Fruit fly (Drosophila melanogaster) whole organism, embryonic: ENCODE results near the gene Usp30.

ENCODE experiments used
- Antp ChIP-seq: fragments of 200-800 bp; sonication (Bioruptor generic); optimal IDR thresholded peaks from 3 replicates; lab custom pipeline; 2016; ENCODE audit warnings: missing biosample characterization, missing genetic modification characterization
- Blimp-1 ChIP-seq: fragments of 200-800 bp; sonication (Bioruptor generic); optimal IDR thresholded peaks from 3 replicates; lab custom pipeline; 2018; ENCODE audit warnings: missing biosample characterization, missing genetic modification characterization, mild to moderate bottlenecking, moderate library complexity, missing genetic modification reagents
- Bteb2 ChIP-seq: fragments of 200-800 bp; sonication (Bioruptor generic); optimal IDR thresholded peaks from 2 replicates; lab custom pipeline; 2016; ENCODE audit warnings: missing biosample characterization, missing genetic modification characterization
- CG10209 ChIP-seq: fragments of 200-800 bp; sonication (Bioruptor generic); optimal IDR thresholded peaks from 3 replicates; lab custom pipeline; 2017; ENCODE audit warnings: missing biosample characterization, mild to moderate bottlenecking, missing genetic modification characterization, missing genetic modification reagents
- CG10267 ChIP-seq: fragments of 200-800 bp; sonication (Bioruptor generic); optimal IDR thresholded peaks from 2 replicates; lab custom pipeline; 2018; ENCODE audit warnings: missing biosample characterization, mild to moderate bottlenecking, missing genetic modification characterization, moderate library complexity
- CG10979 ChIP-seq: fragments of 200-800 bp; sonication (Bioruptor generic); optimal IDR thresholded peaks from 2 replicates; lab custom pipeline; 2018; ENCODE audit warnings: missing biosample characterization, mild to moderate bottlenecking, missing genetic modification characterization, moderate library complexity
- CG11093 ChIP-seq: fragments of 200-800 bp; sonication (Bioruptor generic); IDR thresholded peaks from 3 replicates; pipeline ENCODE4 v1.3.6; 2022; ENCODE audit warnings: missing biosample characterization, missing genetic modification characterization
- CG12155 ChIP-seq: fragments of 200-800 bp; sonication (Bioruptor generic); optimal IDR thresholded peaks from 3 replicates; lab custom pipeline; 2016; ENCODE audit warnings: missing biosample characterization, missing genetic modification characterization
- CG12942 ChIP-seq: fragments of 200-800 bp; sonication (Bioruptor generic); optimal IDR thresholded peaks from 3 replicates; lab custom pipeline; 2016; ENCODE audit warnings: missing biosample characterization, missing genetic modification characterization
- CG14014 ChIP-seq: fragments of 200-800 bp; sonication (Bioruptor generic); IDR thresholded peaks from 2 replicates; pipeline ENCODE4 v1.3.6; 2022; ENCODE audit warnings: missing biosample characterization, missing genetic modification characterization
- CG14860 ChIP-seq: fragments of 200-800 bp; sonication (Bioruptor generic); IDR thresholded peaks from 3 replicates; pipeline ENCODE4 v1.3.6; 2022; ENCODE audit warnings: missing biosample characterization, missing genetic modification characterization; ENCODE audit not compliant: partially characterized antibody
- CG1529 ChIP-seq: fragments of 200-800 bp; sonication (Bioruptor generic); optimal IDR thresholded peaks from 3 replicates; lab custom pipeline; 2018; ENCODE audit warnings: missing biosample characterization, missing genetic modification characterization
- CG18599 ChIP-seq: fragments of 200-800 bp; sonication (Bioruptor generic); optimal IDR thresholded peaks from 3 replicates; lab custom pipeline; 2017; ENCODE audit warnings: missing biosample characterization, missing genetic modification characterization, mild to moderate bottlenecking, moderate library complexity, missing genetic modification reagents
- CG18764 ChIP-seq: fragments of 200-800 bp; sonication (Bioruptor generic); optimal IDR thresholded peaks from 3 replicates; lab custom pipeline; 2016; ENCODE audit warnings: missing biosample characterization, missing genetic modification characterization
- CG30403 ChIP-seq: fragments of 200-800 bp; sonication (Bioruptor generic); optimal IDR thresholded peaks from 3 replicates; lab custom pipeline; 2016; ENCODE audit warnings: missing biosample characterization, missing genetic modification characterization
- CG31224 ChIP-seq: fragments of 200-800 bp; sonication (Bioruptor generic); IDR thresholded peaks from 2 replicates; pipeline ENCODE4 v1.3.6; 2022; ENCODE audit warnings: missing biosample characterization, missing genetic modification characterization
- CG3281 ChIP-seq: fragments of 200-800 bp; sonication (Bioruptor generic); optimal IDR thresholded peaks from 3 replicates; lab custom pipeline; 2017; ENCODE audit warnings: missing biosample characterization, mild to moderate bottlenecking, missing genetic modification characterization
- CG3847 ChIP-seq: fragments of 200-800 bp; sonication (Bioruptor generic); IDR thresholded peaks from 2 replicates; pipeline ENCODE4 v1.3.6; 2022; ENCODE audit warnings: missing biosample characterization, missing genetic modification characterization
- CG43689 ChIP-seq: fragments of 200-800 bp; sonication (Bioruptor generic); IDR thresholded peaks from 2 replicates; pipeline ENCODE4 v1.3.6; 2022; ENCODE audit warnings: missing biosample characterization, missing genetic modification characterization
- CG4424 ChIP-seq: fragments of 200-800 bp; sonication (Bioruptor generic); optimal IDR thresholded peaks from 3 replicates; lab custom pipeline; 2016; ENCODE audit warnings: missing biosample characterization, missing genetic modification characterization
- CG4707 ChIP-seq: fragments of 200-800 bp; sonication (Bioruptor generic); optimal IDR thresholded peaks from 2 replicates; lab custom pipeline; 2018; ENCODE audit warnings: missing biosample characterization, mild to moderate bottlenecking, missing genetic modification characterization, moderate library complexity
- CG7271 ChIP-seq: fragments of 200-800 bp; sonication (Bioruptor generic); optimal IDR thresholded peaks from 2 replicates; lab custom pipeline; 2018; ENCODE audit warnings: missing biosample characterization, mild to moderate bottlenecking, missing genetic modification characterization, moderate library complexity
- CG8281 ChIP-seq: fragments of 200-800 bp; sonication (Bioruptor generic); optimal IDR thresholded peaks from 2 replicates; lab custom pipeline; 2018; ENCODE audit warnings: missing biosample characterization, mild to moderate bottlenecking, missing genetic modification characterization, moderate library complexity
- Doc2 ChIP-seq: fragments of 200-800 bp; sonication (Bioruptor generic); IDR thresholded peaks from 2 replicates; pipeline ENCODE4 v1.3.6; 2022; ENCODE audit warnings: missing biosample characterization, missing genetic modification characterization
- E2f2 ChIP-seq: fragments of 200-800 bp; sonication (Bioruptor generic); IDR thresholded peaks from 2 replicates; pipeline ENCODE4 v1.3.6; 2022; ENCODE audit warnings: missing biosample characterization, missing genetic modification characterization
- Hr51 ChIP-seq, 2 experiments: fragments of 200-800 bp; sonication (Bioruptor generic); optimal IDR thresholded peaks; 2 replicates in 1 of 2; 3 replicates in 1 of 2; lab custom pipeline; 2016 to 2018; ENCODE audit warnings: missing biosample characterization in 2 of 2, missing genetic modification characterization in 2 of 2, mild to moderate bottlenecking in 1 of 2, moderate library complexity in 1 of 2
- Lhr ChIP-seq: fragments of 200-800 bp; sonication (Bioruptor generic); optimal IDR thresholded peaks from 3 replicates; lab custom pipeline; 2017; ENCODE audit warnings: mild to moderate bottlenecking, missing biosample characterization, missing genetic modification reagents, missing genetic modification characterization
- Med ChIP-seq: fragments of 200-800 bp; sonication (Bioruptor generic); peaks from one replicate; lab custom pipeline; 2016; ENCODE audit warnings: missing biosample characterization, missing genetic modification characterization, mild to moderate bottlenecking, inconsistent platforms, moderate library complexity
- Mrtf ChIP-seq: fragments of 200-800 bp; sonication (Bioruptor generic); IDR thresholded peaks from 3 replicates; pipeline ENCODE4 v1.3.6; 2022; ENCODE audit warnings: missing biosample characterization, missing genetic modification characterization
- Optix ChIP-seq: fragments of 200-800 bp; sonication (Bioruptor generic); IDR thresholded peaks from 3 replicates; pipeline ENCODE4 v1.3.6; 2022; ENCODE audit warnings: missing biosample characterization, missing genetic modification characterization
- Poxn ChIP-seq: fragments of 200-800 bp; sonication (Bioruptor generic); IDR thresholded peaks from 2 replicates; pipeline ENCODE4 v1.3.6; 2022; ENCODE audit warnings: missing biosample characterization, missing genetic modification characterization
- Sry-δ ChIP-seq: fragments of 200-800 bp; sonication (Bioruptor generic); optimal IDR thresholded peaks from 2 replicates; lab custom pipeline; 2016; ENCODE audit warnings: missing biosample characterization, missing genetic modification characterization
- abd-A ChIP-seq: fragments of 200-800 bp; sonication (Bioruptor generic); optimal IDR thresholded peaks from 3 replicates; lab custom pipeline; 2019; ENCODE audit warnings: missing biosample characterization, mild to moderate bottlenecking, missing genetic modification characterization, moderate library complexity
- chm ChIP-seq: fragments of 200-800 bp; sonication (Bioruptor generic); IDR thresholded peaks from 2 replicates; pipeline ENCODE4 v1.3.6; 2022; ENCODE audit warnings: missing biosample characterization, missing genetic modification characterization
- dan ChIP-seq: fragments of 200-800 bp; sonication (Bioruptor generic); IDR thresholded peaks from 2 replicates; pipeline ENCODE4 v1.3.6; 2022; ENCODE audit warnings: missing biosample characterization, missing genetic modification characterization
- dmrt11E ChIP-seq: fragments of 200-800 bp; sonication (Bioruptor generic); optimal IDR thresholded peaks from 3 replicates; lab custom pipeline; 2018; ENCODE audit warnings: missing biosample characterization, mild to moderate bottlenecking, missing genetic modification characterization, moderate library complexity
- ems ChIP-seq: fragments of 200-800 bp; sonication (Bioruptor generic); optimal IDR thresholded peaks from 3 replicates; lab custom pipeline; 2016; ENCODE audit warnings: missing biosample characterization, missing genetic modification characterization
- kni ChIP-seq: fragments of 200-800 bp; sonication (Bioruptor generic); optimal IDR thresholded peaks from 3 replicates; lab custom pipeline; 2017; ENCODE audit warnings: mild to moderate bottlenecking, missing biosample characterization, missing genetic modification reagents, missing genetic modification characterization
- lilli ChIP-seq: fragments of 200-800 bp; sonication (Bioruptor generic); optimal IDR thresholded peaks from 3 replicates; lab custom pipeline; 2016; ENCODE audit warnings: missing biosample characterization, missing genetic modification characterization
- lmd ChIP-seq: fragments of 200-800 bp; sonication (Bioruptor generic); IDR thresholded peaks from 2 replicates; pipeline ENCODE4 v1.3.6; 2022; ENCODE audit warnings: missing biosample characterization, missing genetic modification characterization
- mam ChIP-seq: fragments of 200-800 bp; sonication (Bioruptor generic); optimal IDR thresholded peaks from 3 replicates; lab custom pipeline; 2016; ENCODE audit warnings: missing biosample characterization, missing genetic modification characterization
- row ChIP-seq: fragments of 200-800 bp; sonication (Bioruptor generic); IDR thresholded peaks from 3 replicates; pipeline ENCODE4 v1.3.6; 2022; ENCODE audit warnings: missing biosample characterization, missing genetic modification characterization
- schlank ChIP-seq: fragments of 200-800 bp; sonication (Bioruptor generic); optimal IDR thresholded peaks from 2 replicates; lab custom pipeline; 2018; ENCODE audit warnings: missing biosample characterization, mild to moderate bottlenecking, missing genetic modification characterization
- sens ChIP-seq: fragments of 200-800 bp; sonication (Bioruptor generic); peaks from one replicate; lab custom pipeline; 2016; ENCODE audit warnings: missing biosample characterization, missing genetic modification characterization
- tap ChIP-seq: fragments of 200-800 bp; optimal IDR thresholded peaks from 3 replicates; lab custom pipeline; 2019; ENCODE audit warnings: missing biosample characterization, mild to moderate bottlenecking, missing genetic modification characterization, moderate library complexity
- tin ChIP-seq: fragments of 200-800 bp; sonication (Bioruptor generic); optimal IDR thresholded peaks from 3 replicates; lab custom pipeline; 2016; ENCODE audit warnings: missing biosample characterization, missing genetic modification characterization
- trem ChIP-seq: fragments of 200-800 bp; optimal IDR thresholded peaks from 3 replicates; lab custom pipeline; 2019; ENCODE audit warnings: missing biosample characterization, mild to moderate bottlenecking, missing genetic modification characterization, moderate library complexity
- tup ChIP-seq: fragments of 200-800 bp; sonication (Bioruptor generic); optimal IDR thresholded peaks from 2 replicates; lab custom pipeline; 2016; ENCODE audit warnings: missing biosample characterization, mild to moderate bottlenecking, missing genetic modification characterization, moderate library complexity
- wek ChIP-seq: fragments of 200-800 bp; sonication (Bioruptor generic); optimal IDR thresholded peaks from 3 replicates; lab custom pipeline; 2018; ENCODE audit warnings: missing biosample characterization, mild to moderate bottlenecking, missing genetic modification characterization, moderate library complexity

Gene Usp30

DNA sequence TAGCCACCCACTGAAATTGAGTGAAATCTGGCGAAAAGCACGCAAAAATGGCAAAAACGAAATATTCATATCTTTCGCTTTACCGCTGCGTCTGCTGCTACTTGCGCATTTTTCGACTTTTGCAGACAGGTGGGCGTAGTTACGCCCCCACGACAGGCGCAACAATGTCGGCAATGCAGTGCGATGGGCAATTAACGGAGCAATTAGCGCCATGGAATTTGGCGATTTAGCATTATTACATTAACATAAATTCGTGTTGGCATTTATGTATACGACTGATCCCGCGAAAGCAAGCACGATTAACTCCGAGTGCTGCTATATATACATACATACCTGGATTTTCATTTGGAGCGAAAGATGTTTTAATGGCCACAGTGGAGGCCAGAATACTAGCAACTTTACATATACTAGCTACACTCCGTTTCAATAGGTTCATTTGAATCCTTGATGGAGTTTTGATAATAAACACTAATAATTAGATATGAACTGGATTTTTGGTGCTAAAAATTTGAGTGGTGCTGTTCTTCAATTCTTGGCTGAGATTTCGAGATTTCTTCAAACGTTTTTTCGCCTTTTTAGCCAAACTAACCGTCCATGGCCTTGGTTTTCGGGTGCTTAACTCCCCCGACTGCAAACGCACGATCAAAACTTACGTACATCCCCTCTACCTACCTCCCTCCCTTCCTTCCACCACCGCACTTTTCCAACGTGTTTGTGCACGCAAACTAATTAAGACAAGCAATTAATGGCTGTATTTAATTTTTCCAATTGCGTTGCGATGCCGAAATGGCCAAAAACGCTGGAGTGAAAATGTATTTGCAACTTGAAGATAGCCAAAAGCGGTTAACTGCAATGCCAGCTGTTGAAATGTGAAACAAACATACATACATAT lies 17.5 kb upstream of the Usp30 start (continued):
- TF ChIP-seq tup (no peak), CG12942 (GFP tag; lab: Kevin White, UChicago) (no peak), schlank (tag; lab: Kevin White, UChicago) (no peak), mam (GFP tag; lab: Kevin White, UChicago) (peak; percentile 8), Optix (GFP tag; lab: Robert Waterston, UW) (0 out of 3 replicates have a peak, but pooled peaks have one; percentile 37), lilli (GFP tag; lab: Kevin White, UChicago) (no peak), CG1529 (no peak), dan (GFP tag; lab: Robert Waterston, UW) (no peak), trem (no peak), wek (GFP tag; lab: Kevin White, UChicago) (no peak), CG18764 (GFP tag; lab: Kevin White, UChicago) (no peak), CG43689 (GFP tag; lab: Robert Waterston, UW) (no peak), CG4707 (no peak), lmd (peak; percentile 50), CG14014 (GFP tag; lab: Robert Waterston, UW) (no peak), ems (GFP tag; lab: Kevin White, UChicago) (no peak), Antp (GFP tag; lab: Kevin White, UChicago) (no peak), E2f2 (GFP tag; lab: Robert Waterston, UW) (0 out of 2 replicates have a peak, but pooled peaks have one; percentile 14), chm (no peak), CG3281 (GFP tag; lab: Kevin White, UChicago) (no peak), CG10209 (GFP tag; lab: Kevin White, UChicago) (no peak), dmrt11E (peak; percentile 1), row (GFP tag; lab: Robert Waterston, UW) (peak; percentile 33; the same call in 2 of the 3 replicates), CG11093 (GFP tag; lab: Robert Waterston, UW) (no peak), kni (GFP tag; lab: Kevin White, UChicago) (no peak), CG12155 (GFP tag; lab: Kevin White, UChicago) (peak; percentile 13), CG10979 (peak; percentile 25), Mrtf (GFP tag; lab: Robert Waterston, UW) (no peak), CG8281 (tag; lab: Kevin White, UChicago) (no peak), CG7271 (tag; lab: Kevin White, UChicago) (no peak), CG14860 (GFP tag; lab: Robert Waterston, UW) (no peak), CG18599 (GFP tag; lab: Kevin White, UChicago) (no peak), Hr51 (GFP tag; optimal IDR thresholded peaks at IDR 0.05; lab: Kevin White, UChicago) (peak in 1 of 2 experiments; percentile 24), CG3847 (no peak), CG31224 (no peak), Sry-δ (no peak), tin (GFP tag; lab: Kevin White, UChicago) (no peak), tap (peak; percentile 9), Med (GFP tag; lab: Kevin White, UChicago) (peak; percentile 85), CG10267 (peak; percentile 12), CG30403 (peak; percentile 33), abd-A (tag; lab: Kevin White, UChicago) (no peak), Doc2 (no peak), Blimp-1 (GFP tag; lab: Kevin White, UChicago) (peak; percentile 29), Lhr (GFP tag; lab: Kevin White, UChicago) (no peak), CG4424 (GFP tag; lab: Kevin White, UChicago) (no peak), sens (GFP tag; lab: Kevin White, UChicago) (peak; percentile 84), Poxn (GFP tag; lab: Robert Waterston, UW) (no peak), Bteb2 (GFP tag; lab: Kevin White, UChicago) (peak; percentile 17)
